Worm (Caenorhabditis elegans) whole organism, L4 larva: Measurements from ENCODE around the gene C16C8.27.

Source experiments
- D1046.2 ChIP-seq: fragments of 200-800 bp; sonication (Bioruptor generic); IDR thresholded peaks from 2 replicates; pipeline ENCODE4 v1.3.6; 2022; ENCODE audit warnings: missing genetic modification characterization, missing compliant biosample characterization
- F26F4.8 ChIP-seq: fragments of 200-800 bp; sonication (Bioruptor generic); conservative IDR thresholded peaks from 2 replicates; pipeline ENCODE4 v1.3.6; 2022; ENCODE audit warnings: missing genetic modification characterization, missing compliant biosample characterization
- T20F7.1 ChIP-seq: fragments of 200-800 bp; sonication (Bioruptor generic); optimal IDR thresholded peaks from 2 replicates; lab custom pipeline; 2018; ENCODE audit warnings: mild to moderate bottlenecking, missing genetic modification characterization, missing compliant biosample characterization
- T26A8.4 ChIP-seq: fragments of 200-800 bp; sonication (Bioruptor generic); IDR thresholded peaks from 2 replicates; pipeline ENCODE4 v1.3.6; 2022; ENCODE audit warnings: missing genetic modification characterization, missing compliant biosample characterization
- Y5F2A.4 ChIP-seq: fragments of 200-800 bp; sonication (Bioruptor generic); optimal IDR thresholded peaks from 2 replicates; lab custom pipeline; 2018; ENCODE audit warnings: mild to moderate bottlenecking, missing genetic modification characterization, missing compliant biosample characterization
- aly-2 ChIP-seq: sonication (generic microtip); optimal IDR thresholded peaks from 2 replicates; lab custom pipeline; 2018; ENCODE audit warnings: missing biosample characterization, missing genetic modification characterization
- ama-1 ChIP-seq: fragments of 150-350 bp; optimal IDR thresholded peaks from 2 replicates; lab custom pipeline; 2014; ENCODE audit warnings: inconsistent platforms, mixed read lengths
- arid-1 ChIP-seq: fragments of 200-800 bp; sonication (Bioruptor generic); conservative IDR thresholded peaks from 2 replicates; pipeline ENCODE4 v1.3.6; 2022; ENCODE audit warnings: missing genetic modification reagents, missing genetic modification characterization, missing compliant biosample characterization
- attf-4 ChIP-seq: sonication (generic microtip); optimal IDR thresholded peaks from 3 replicates; lab custom pipeline; 2017; ENCODE audit warnings: missing biosample characterization, missing genetic modification characterization
- ceh-20 ChIP-seq: fragments of 200-800 bp; sonication (Bioruptor generic); IDR thresholded peaks from 2 replicates; pipeline ENCODE4 v1.3.6; 2022; ENCODE audit warnings: missing genetic modification reagents, missing genetic modification characterization, missing compliant biosample characterization
- ceh-62 ChIP-seq: sonication (generic microtip); optimal IDR thresholded peaks from 2 replicates; lab custom pipeline; 2017; ENCODE audit warnings: missing biosample characterization, missing genetic modification characterization
- ceh-82 ChIP-seq: sonication (generic microtip); optimal IDR thresholded peaks from 2 replicates; lab custom pipeline; 2017; ENCODE audit warnings: missing biosample characterization, missing genetic modification characterization
- cey-2 ChIP-seq: sonication (generic microtip); optimal IDR thresholded peaks from 3 replicates; lab custom pipeline; 2017; ENCODE audit warnings: missing genetic modification characterization, mild to moderate bottlenecking, missing compliant biosample characterization, antibody characterized with exemption, borderline replicate concordance; ENCODE audit not compliant: insufficient read depth
- ctbp-1 ChIP-seq: fragments of 200-800 bp; sonication (Bioruptor generic); IDR thresholded peaks from 2 replicates; pipeline ENCODE4 v1.3.6; 2022; ENCODE audit warnings: missing genetic modification reagents, missing genetic modification characterization, missing compliant biosample characterization
- dmd-6 ChIP-seq: fragments of 200-800 bp; sonication (Bioruptor generic); IDR thresholded peaks from 2 replicates; pipeline ENCODE4 v1.3.6; 2022; ENCODE audit warnings: missing genetic modification reagents, missing genetic modification characterization, missing compliant biosample characterization
- dmd-8 ChIP-seq: fragments of 200-800 bp; sonication (Bioruptor generic); IDR thresholded peaks from 2 replicates; pipeline ENCODE4 v1.3.6; 2022; ENCODE audit warnings: missing genetic modification characterization, missing compliant biosample characterization
- dmd-9 ChIP-seq: fragments of 200-800 bp; sonication (Bioruptor generic); IDR thresholded peaks from 2 replicates; pipeline ENCODE4 v1.3.6; 2022; ENCODE audit warnings: missing genetic modification reagents, missing genetic modification characterization, missing compliant biosample characterization
- dpl-1 ChIP-seq: fragments of 150-350 bp; optimal IDR thresholded peaks from 2 replicates; lab custom pipeline; 2014; ENCODE audit warnings: missing biosample characterization, missing genetic modification reagents, missing genetic modification characterization
- duxl-1 ChIP-seq: sonication (generic microtip); optimal IDR thresholded peaks from 2 replicates; lab custom pipeline; 2016; ENCODE audit warnings: mild to moderate bottlenecking, missing genetic modification characterization, moderate library complexity, missing compliant biosample characterization; ENCODE audit not compliant: poor library complexity
- dve-1 ChIP-seq: sonication (generic microtip); optimal IDR thresholded peaks from 2 replicates; lab custom pipeline; 2017; ENCODE audit warnings: antibody characterized with exemption, mild to moderate bottlenecking, missing genetic modification characterization, missing compliant biosample characterization; ENCODE audit not compliant: insufficient read depth
- egl-27 ChIP-seq: sonication (generic microtip); optimal IDR thresholded peaks from 3 replicates; lab custom pipeline; 2017; ENCODE audit warnings: missing biosample characterization, missing genetic modification reagents, missing genetic modification characterization
- fos-1 ChIP-seq: fragments of 150-350 bp; optimal IDR thresholded peaks from 2 replicates; lab custom pipeline; 2014; ENCODE audit warnings: missing biosample characterization, missing genetic modification characterization
- hif-1 ChIP-seq, 2 experiments: sonication (generic microtip); optimal IDR thresholded peaks; 2 replicates each; lab custom pipeline; 2016 to 2017; ENCODE audit warnings: missing compliant biosample characterization in 2 of 2, missing genetic modification characterization in 2 of 2, missing genetic modification reagents in 2 of 2, missing genotype in 2 of 2, mild to moderate bottlenecking in 1 of 2
- hlh-11 ChIP-seq: fragments of 200-800 bp; sonication (Bioruptor generic); optimal IDR thresholded peaks from 2 replicates; lab custom pipeline; 2018; ENCODE audit warnings: mild to moderate bottlenecking, missing genetic modification characterization, missing compliant biosample characterization
- hlh-30 ChIP-seq: sonication (generic microtip); optimal IDR thresholded peaks from 2 replicates; lab custom pipeline; 2017; ENCODE audit warnings: antibody characterized with exemption, mild to moderate bottlenecking, missing genetic modification characterization, missing compliant biosample characterization; ENCODE audit not compliant: insufficient read depth
- jun-1 ChIP-seq: fragments of 150-350 bp; optimal IDR thresholded peaks from 2 replicates; lab custom pipeline; 2014; ENCODE audit warnings: missing biosample characterization, missing genetic modification reagents, missing genetic modification characterization
- madf-5 ChIP-seq, 2 experiments: fragments of 200-800 bp; sonication (Bioruptor generic); IDR thresholded peaks; 2 replicates each; pipeline ENCODE4 v1.3.6; 2022; ENCODE audit warnings: missing compliant biosample characterization in 2 of 2, missing genetic modification characterization in 2 of 2
- madf-9 ChIP-seq: fragments of 200-800 bp; sonication (Bioruptor generic); conservative IDR thresholded peaks from 2 replicates; pipeline ENCODE4 v1.3.6; 2022; ENCODE audit warnings: missing genetic modification reagents, missing genetic modification characterization, missing compliant biosample characterization
- mdl-1 ChIP-seq, 2 experiments: fragments of 150-350 bp in 1 of 2; sonication (generic microtip) in 1 of 2; optimal IDR thresholded peaks; 2 replicates each; lab custom pipeline; 2014 to 2017; ENCODE audit warnings: missing biosample characterization in 2 of 2, missing genetic modification characterization in 2 of 2
- mep-1 ChIP-seq: fragments of 150-350 bp; sonication (generic microtip); optimal IDR thresholded peaks from 3 replicates; lab custom pipeline; 2014; ENCODE audit warnings: missing biosample characterization, missing genetic modification characterization
- nhr-10 ChIP-seq: fragments of 150-350 bp; optimal IDR thresholded peaks from 2 replicates; lab custom pipeline; 2014; ENCODE audit warnings: missing biosample characterization, missing genetic modification characterization
- nhr-102 ChIP-seq: sonication (generic microtip); optimal IDR thresholded peaks from 2 replicates; lab custom pipeline; 2016; ENCODE audit warnings: mild to moderate bottlenecking, missing genetic modification characterization, moderate library complexity, missing compliant biosample characterization
- nhr-28 ChIP-seq: fragments of 150-350 bp; optimal IDR thresholded peaks from 2 replicates; lab custom pipeline; 2014; ENCODE audit warnings: missing biosample characterization, missing genetic modification characterization
- nhr-42 ChIP-seq: fragments of 200-800 bp; sonication (Bioruptor generic); IDR thresholded peaks from 2 replicates; pipeline ENCODE4 v1.3.6; 2022; ENCODE audit warnings: missing genetic modification characterization, missing compliant biosample characterization
- nhr-6 ChIP-seq: fragments of 150-350 bp; optimal IDR thresholded peaks from 2 replicates; lab custom pipeline; 2014; ENCODE audit warnings: missing biosample characterization, missing genetic modification characterization
- nhr-77 ChIP-seq: fragments of 150-350 bp; optimal IDR thresholded peaks from 2 replicates; lab custom pipeline; 2014; ENCODE audit warnings: missing biosample characterization, missing genetic modification characterization
- php-3 ChIP-seq: fragments of 200-800 bp; sonication (Bioruptor generic); IDR thresholded peaks from 2 replicates; pipeline ENCODE4 v1.3.6; 2022; ENCODE audit warnings: missing genetic modification reagents, missing genetic modification characterization, missing compliant biosample characterization
- pqm-1 ChIP-seq: sonication (generic microtip); optimal IDR thresholded peaks from 2 replicates; lab custom pipeline; 2017; ENCODE audit warnings: missing biosample characterization, missing genetic modification characterization
- sdz-12 ChIP-seq: fragments of 200-800 bp; sonication (Bioruptor generic); optimal IDR thresholded peaks from 2 replicates; lab custom pipeline; 2018; ENCODE audit warnings: mild to moderate bottlenecking, missing genetic modification characterization, missing compliant biosample characterization
- snpc-4 ChIP-seq: fragments of 150-350 bp; optimal IDR thresholded peaks from 2 replicates; lab custom pipeline; 2014; ENCODE audit warnings: missing biosample characterization, missing genetic modification characterization
- spr-1 ChIP-seq: sonication (generic microtip); optimal IDR thresholded peaks from 2 replicates; lab custom pipeline; 2016; ENCODE audit warnings: mild to moderate bottlenecking, missing genetic modification characterization, missing compliant biosample characterization
- spr-3 ChIP-seq: fragments of 200-800 bp; sonication (Bioruptor generic); optimal IDR thresholded peaks from 2 replicates; lab custom pipeline; 2018; ENCODE audit warnings: mild to moderate bottlenecking, missing genetic modification characterization, missing compliant biosample characterization
- unc-130 ChIP-seq: sonication (generic microtip); optimal IDR thresholded peaks from 2 replicates; lab custom pipeline; 2016; ENCODE audit warnings: missing genetic modification reagents, missing genetic modification characterization, missing compliant biosample characterization
- vab-7 ChIP-seq: fragments of 200-800 bp; sonication (Bioruptor generic); IDR thresholded peaks from 2 replicates; pipeline ENCODE4 v1.3.6; 2022; ENCODE audit warnings: missing genetic modification reagents, missing genetic modification characterization, missing compliant biosample characterization
- zfp-2 ChIP-seq: sonication (generic microtip); optimal IDR thresholded peaks from 2 replicates; lab custom pipeline; 2016; ENCODE audit warnings: mild to moderate bottlenecking, missing genetic modification characterization, missing compliant biosample characterization
- zfp-3 ChIP-seq: fragments of 200-800 bp; sonication (Bioruptor generic); conservative IDR thresholded peaks from 2 replicates; pipeline ENCODE4 v1.3.6; 2022; ENCODE audit warnings: missing genetic modification reagents, missing genetic modification characterization, missing compliant biosample characterization
- zip-2 ChIP-seq: fragments of 150-350 bp; optimal IDR thresholded peaks from 2 replicates; lab custom pipeline; 2014; ENCODE audit warnings: missing biosample characterization, missing genetic modification characterization

Gene C16C8.27

ce11 chrII:3439244-3439698 is 2.2 kb upstream of the C16C8.27 start (continued):
- peak; percentile 74 for TF ChIP-seq T26A8.4
- peak; percentile 84 for TF ChIP-seq vab-7 (GFP tag; lab: Robert Waterston, UW)
- TF ChIP-seq ceh-82 (tag; lab: Kevin White, UChicago): no peak
- peak; percentile 67 for TF ChIP-seq ctbp-1 (GFP tag; lab: Robert Waterston, UW)
- TF ChIP-seq aly-2 (tag; lab: Kevin White, UChicago): no peak
- TF ChIP-seq madf-5 (GFP tag; IDR thresholded peaks at IDR 0.05; lab: Robert Waterston, UW): peak; percentile 58 to 81; a peak in 2 of 4 replicates
- no peak for TF ChIP-seq dpl-1 (GFP tag; lab: Kevin White, UChicago)
- TF ChIP-seq ceh-62 (tag; lab: Kevin White, UChicago): no peak
- TF ChIP-seq nhr-6 (tag; lab: Kevin White, UChicago): no peak
- peak; percentile 73; the same call in 1 of the 2 replicates for TF ChIP-seq zfp-3 (GFP tag; lab: Robert Waterston, UW)
- no peak for TF ChIP-seq nhr-42
- TF ChIP-seq T20F7.1 (GFP tag; lab: Kevin White, UChicago): no peak
- peak; percentile 91 for TF ChIP-seq dmd-8
- peak; percentile 73 for TF ChIP-seq duxl-1
- peak; percentile 26; the same call in 1 of the 2 replicates for TF ChIP-seq madf-9 (GFP tag; lab: Robert Waterston, UW)
- TF ChIP-seq zfp-2 (tag; lab: Kevin White, UChicago): peak; percentile 6
- TF ChIP-seq fos-1 (tag; lab: Kevin White, UChicago): no peak
- TF ChIP-seq D1046.2 (GFP tag; lab: Robert Waterston, UW): peak; percentile 77; the same call in 1 of the 2 replicates
- no peak for TF ChIP-seq arid-1 (GFP tag; lab: Robert Waterston, UW)
- TF ChIP-seq nhr-102 (tag; lab: Kevin White, UChicago): peak; percentile 50
- TF ChIP-seq ceh-20 (GFP tag; lab: Robert Waterston, UW): peak; percentile 59; the same call in 1 of the 2 replicates
- peak; percentile 32 for TF ChIP-seq spr-1 (tag; lab: Kevin White, UChicago)
- TF ChIP-seq Y5F2A.4: peak; percentile 59
- peak; percentile 30 for TF ChIP-seq hlh-30
- no peak for TF ChIP-seq jun-1 (tag; lab: Kevin White, UChicago)
- peak; percentile 55 for TF ChIP-seq dve-1
- TF ChIP-seq attf-4 (tag; lab: Kevin White, UChicago): no peak
- peak; percentile 81 for TF ChIP-seq F26F4.8
- TF ChIP-seq snpc-4 (tag; lab: Kevin White, UChicago): no peak
- no peak for TF ChIP-seq cey-2 (tag; lab: Kevin White, UChicago)
- TF ChIP-seq sdz-12 (GFP tag; lab: Kevin White, UChicago): peak; percentile 40
- TF ChIP-seq dmd-9: peak; percentile 78
- no peak for TF ChIP-seq egl-27
- TF ChIP-seq hlh-11 (tag; lab: Kevin White, UChicago): peak; percentile 81
- TF ChIP-seq unc-130: peak; percentile 60
- peak; percentile 62 for TF ChIP-seq spr-3 (GFP tag; lab: Kevin White, UChicago)
- peak; percentile 68 for TF ChIP-seq nhr-28
- TF ChIP-seq mep-1: peak; percentile 56
- TF ChIP-seq ama-1 (lab: Kevin White, UChicago): no peak

ce11 chrII:3439842-3440640 is 1.4 kb upstream of the C16C8.27 start:
- no peak for TF ChIP-seq zip-2 (tag; lab: Kevin White, UChicago)
- no peak for TF ChIP-seq vab-7 (GFP tag; lab: Robert Waterston, UW)
- no peak for TF ChIP-seq ceh-62 (tag; lab: Kevin White, UChicago)
- peak; percentile 60 for TF ChIP-seq nhr-28
- TF ChIP-seq mdl-1 (tag; optimal IDR thresholded peaks at IDR 0.05; lab: Kevin White, UChicago): no peak
- TF ChIP-seq nhr-10 (tag; lab: Kevin White, UChicago): no peak
- TF ChIP-seq nhr-77 (tag; lab: Kevin White, UChicago): no peak
- 0 out of 2 replicates have a peak, but pooled peaks have one; percentile 22 for TF ChIP-seq php-3 (GFP tag; lab: Robert Waterston, UW)
- peak; percentile 55 for TF ChIP-seq pqm-1 (tag; lab: Kevin White, UChicago)
- TF ChIP-seq hif-1 (tag; optimal IDR thresholded peaks at IDR 0.05; lab: Kevin White, UChicago): no peak
- TF ChIP-seq dmd-6: peak; percentile 63
